Fruit fly (Drosophila melanogaster) whole organism, prepupa: Measurements from ENCODE around the gene Osi9.

ENCODE experiments used
- Blimp-1 ChIP-seq: fragments of 200-800 bp; sonication (Bioruptor generic); optimal IDR thresholded peaks from 3 replicates; lab custom pipeline; 2017; ENCODE audit warnings: missing biosample characterization, missing genetic modification characterization, mild to moderate bottlenecking, moderate library complexity, missing genetic modification reagents
- CG10631 ChIP-seq: fragments of 200-800 bp; sonication (Bioruptor generic); optimal IDR thresholded peaks from 2 replicates; lab custom pipeline; 2016; ENCODE audit warnings: missing biosample characterization, missing genetic modification characterization
- CG10669 ChIP-seq: fragments of 200-800 bp; sonication (Bioruptor generic); optimal IDR thresholded peaks from 3 replicates; lab custom pipeline; 2018; ENCODE audit warnings: missing biosample characterization, mild to moderate bottlenecking, missing genetic modification characterization, moderate library complexity
- CG11294 ChIP-seq: fragments of 200-800 bp; sonication (Bioruptor generic); IDR thresholded peaks from 2 replicates; pipeline ENCODE4 v1.3.6; 2022; ENCODE audit warnings: missing biosample characterization, missing genetic modification characterization
- CG11762 ChIP-seq: fragments of 200-800 bp; sonication (Bioruptor generic); optimal IDR thresholded peaks from 3 replicates; lab custom pipeline; 2016; ENCODE audit warnings: missing biosample characterization, missing genetic modification characterization; ENCODE audit not compliant: insufficient read depth
- CG11902 ChIP-seq: fragments of 200-800 bp; sonication (Bioruptor generic); optimal IDR thresholded peaks from 3 replicates; lab custom pipeline; 2016; ENCODE audit warnings: missing biosample characterization, missing genetic modification characterization
- CG15336 ChIP-seq: fragments of 200-800 bp; sonication (Bioruptor generic); IDR thresholded peaks from 2 replicates; pipeline ENCODE4 v1.3.6; 2022; ENCODE audit warnings: missing biosample characterization, missing genetic modification characterization
- CG1621 ChIP-seq: fragments of 200-800 bp; sonication (Bioruptor generic); optimal IDR thresholded peaks from 3 replicates; lab custom pipeline; 2018; ENCODE audit warnings: missing biosample characterization, mild to moderate bottlenecking, missing genetic modification characterization
- CG16779 ChIP-seq: fragments of 200-800 bp; sonication (Bioruptor generic); optimal IDR thresholded peaks from 3 replicates; lab custom pipeline; 2017; ENCODE audit warnings: missing biosample characterization, mild to moderate bottlenecking, missing genetic modification characterization
- CG3032 ChIP-seq: fragments of 200-800 bp; optimal IDR thresholded peaks from 2 replicates; lab custom pipeline; 2019; ENCODE audit warnings: missing biosample characterization, mild to moderate bottlenecking, missing genetic modification characterization, moderate library complexity
- CG31627 ChIP-seq: fragments of 200-800 bp; sonication (Bioruptor generic); optimal IDR thresholded peaks from 3 replicates; lab custom pipeline; 2016; ENCODE audit warnings: missing biosample characterization, missing genetic modification characterization
- CG34406 ChIP-seq: fragments of 200-800 bp; sonication (Bioruptor generic); optimal IDR thresholded peaks from 3 replicates; lab custom pipeline; 2016; ENCODE audit warnings: missing biosample characterization, missing genetic modification characterization
- CG3919 ChIP-seq: fragments of 200-800 bp; sonication (Bioruptor generic); optimal IDR thresholded peaks from 3 replicates; lab custom pipeline; 2016; ENCODE audit warnings: missing biosample characterization, missing genetic modification characterization
- CG4318 ChIP-seq: fragments of 200-800 bp; sonication (Bioruptor generic); optimal IDR thresholded peaks from 3 replicates; lab custom pipeline; 2017; ENCODE audit warnings: missing biosample characterization, mild to moderate bottlenecking, missing genetic modification characterization
- CG6163 ChIP-seq: fragments of 200-800 bp; sonication (Bioruptor generic); IDR thresholded peaks from 3 replicates; pipeline ENCODE4 v1.3.6; 2022; ENCODE audit warnings: missing biosample characterization, missing genetic modification characterization
- CG6276 ChIP-seq: fragments of 200-800 bp; sonication (Bioruptor generic); optimal IDR thresholded peaks from 2 replicates; lab custom pipeline; 2017; ENCODE audit warnings: missing biosample characterization, mild to moderate bottlenecking, missing genetic modification characterization
- CG6792 ChIP-seq: fragments of 200-800 bp; sonication (Bioruptor generic); optimal IDR thresholded peaks from 3 replicates; lab custom pipeline; 2016; ENCODE audit warnings: missing biosample characterization, missing genetic modification characterization
- CG6808 ChIP-seq: fragments of 200-800 bp; sonication (Bioruptor generic); optimal IDR thresholded peaks from 3 replicates; lab custom pipeline; 2017; ENCODE audit warnings: missing biosample characterization, missing genetic modification characterization, mild to moderate bottlenecking, moderate library complexity, missing genetic modification reagents
- CG7368 ChIP-seq: fragments of 200-800 bp; sonication (Bioruptor generic); optimal IDR thresholded peaks from 3 replicates; lab custom pipeline; 2016; ENCODE audit warnings: missing biosample characterization, missing genetic modification characterization
- CG8119 ChIP-seq: fragments of 200-800 bp; sonication (Bioruptor generic); IDR thresholded peaks from 3 replicates; pipeline ENCODE4 v1.3.6; 2022; ENCODE audit warnings: missing biosample characterization, missing genetic modification characterization
- CG8319 ChIP-seq: fragments of 200-800 bp; sonication (Bioruptor generic); optimal IDR thresholded peaks from 3 replicates; lab custom pipeline; 2016; ENCODE audit warnings: missing biosample characterization, missing genetic modification characterization
- CG8632 ChIP-seq: fragments of 200-800 bp; sonication (Bioruptor generic); optimal IDR thresholded peaks from 3 replicates; lab custom pipeline; 2016; ENCODE audit warnings: missing biosample characterization, missing genetic modification characterization
- CG9139 ChIP-seq: fragments of 200-800 bp; sonication (Bioruptor generic); optimal IDR thresholded peaks from 3 replicates; lab custom pipeline; 2017; ENCODE audit warnings: missing biosample characterization, mild to moderate bottlenecking, missing genetic modification characterization
- Eip75B ChIP-seq: fragments of 200-800 bp; sonication (Bioruptor generic); optimal IDR thresholded peaks from 3 replicates; lab custom pipeline; 2016; ENCODE audit warnings: missing biosample characterization, missing genetic modification characterization
- Eip78C ChIP-seq: fragments of 200-800 bp; sonication (Bioruptor generic); peaks from one replicate; lab custom pipeline; 2016; ENCODE audit warnings: missing biosample characterization, missing genetic modification characterization
- Ets96B ChIP-seq: fragments of 200-800 bp; optimal IDR thresholded peaks from 2 replicates; lab custom pipeline; 2019; ENCODE audit warnings: missing biosample characterization, mild to moderate bottlenecking, missing genetic modification characterization, moderate library complexity
- Gug ChIP-seq: fragments of 200-800 bp; sonication (Bioruptor generic); IDR thresholded peaks from 2 replicates; pipeline ENCODE4 v1.3.6; 2022; ENCODE audit warnings: missing biosample characterization, missing genetic modification characterization
- Hr38 ChIP-seq: sonication (Bioruptor generic); optimal IDR thresholded peaks from 2 replicates; lab custom pipeline; 2016; ENCODE audit warnings: missing biosample characterization, missing genetic modification characterization
- Hr39 ChIP-seq: fragments of 200-800 bp; sonication (Bioruptor generic); optimal IDR thresholded peaks from 2 replicates; lab custom pipeline; 2016; ENCODE audit warnings: missing biosample characterization, missing genetic modification characterization
- Hr4 ChIP-seq: fragments of 200-800 bp; sonication (Bioruptor generic); optimal IDR thresholded peaks from 3 replicates; lab custom pipeline; 2016; ENCODE audit warnings: missing biosample characterization, missing genetic modification characterization
- Met ChIP-seq: fragments of 200-800 bp; sonication (Bioruptor generic); optimal IDR thresholded peaks from 3 replicates; lab custom pipeline; 2016; ENCODE audit warnings: missing biosample characterization, missing genetic modification characterization
- OdsH ChIP-seq: fragments of 200-800 bp; sonication (Bioruptor generic); optimal IDR thresholded peaks from 3 replicates; lab custom pipeline; 2016; ENCODE audit warnings: missing biosample characterization, missing genetic modification characterization
- Smox ChIP-seq: fragments of 200-800 bp; sonication (Bioruptor generic); optimal IDR thresholded peaks from 3 replicates; lab custom pipeline; 2016; ENCODE audit warnings: missing biosample characterization, missing genetic modification characterization
- Sox14 ChIP-seq: fragments of 200-800 bp; sonication (Bioruptor generic); optimal IDR thresholded peaks from 3 replicates; lab custom pipeline; 2016; ENCODE audit warnings: missing biosample characterization, missing genetic modification characterization
- achi ChIP-seq: fragments of 200-800 bp; sonication (Bioruptor generic); optimal IDR thresholded peaks from 3 replicates; lab custom pipeline; 2016; ENCODE audit warnings: missing biosample characterization, missing genetic modification characterization
- cyc ChIP-seq: fragments of 200-800 bp; sonication (Bioruptor generic); optimal IDR thresholded peaks from 3 replicates; lab custom pipeline; 2016; ENCODE audit warnings: missing biosample characterization, missing genetic modification characterization
- dac ChIP-seq: fragments of 200-800 bp; sonication (Bioruptor generic); optimal IDR thresholded peaks from 2 replicates; lab custom pipeline; 2017; ENCODE audit warnings: missing biosample characterization, mild to moderate bottlenecking, missing genetic modification characterization
- eg ChIP-seq: fragments of 200-800 bp; sonication (Bioruptor generic); IDR thresholded peaks from 3 replicates; pipeline ENCODE4 v1.3.6; 2022; ENCODE audit warnings: missing biosample characterization, missing genetic modification characterization
- fkh ChIP-seq: fragments of 200-800 bp; sonication (Bioruptor generic); optimal IDR thresholded peaks from 3 replicates; lab custom pipeline; 2017; ENCODE audit warnings: missing biosample characterization, mild to moderate bottlenecking, missing genetic modification characterization, moderate library complexity
- pdm3 ChIP-seq: fragments of 200-800 bp; sonication (Bioruptor generic); optimal IDR thresholded peaks from 3 replicates; lab custom pipeline; 2016; ENCODE audit warnings: missing biosample characterization, missing genetic modification characterization
- salr ChIP-seq, 2 experiments: fragments of 200-800 bp; sonication (Bioruptor generic); optimal IDR thresholded peaks; 3 replicates each; lab custom pipeline; 2016 to 2018; ENCODE audit warnings: missing biosample characterization in 2 of 2, missing genetic modification characterization in 2 of 2, mild to moderate bottlenecking in 1 of 2
- spab ChIP-seq: fragments of 200-800 bp; sonication (Bioruptor generic); optimal IDR thresholded peaks from 2 replicates; lab custom pipeline; 2017; ENCODE audit warnings: missing biosample characterization, mild to moderate bottlenecking, missing genetic modification characterization, missing genetic modification reagents
- ss ChIP-seq, 2 experiments: fragments of 200-800 bp; sonication (Bioruptor generic); optimal IDR thresholded peaks; 2 replicates in 1 of 2; 3 replicates in 1 of 2; lab custom pipeline; 2017 to 2018; ENCODE audit warnings: mild to moderate bottlenecking in 2 of 2, missing biosample characterization in 2 of 2, missing genetic modification characterization in 2 of 2, moderate library complexity in 1 of 2
- svp ChIP-seq: fragments of 200-800 bp; sonication (Bioruptor generic); peaks from one replicate; lab custom pipeline; 2016; ENCODE audit warnings: missing biosample characterization, missing genetic modification characterization

Gene Osi9

DNA sequence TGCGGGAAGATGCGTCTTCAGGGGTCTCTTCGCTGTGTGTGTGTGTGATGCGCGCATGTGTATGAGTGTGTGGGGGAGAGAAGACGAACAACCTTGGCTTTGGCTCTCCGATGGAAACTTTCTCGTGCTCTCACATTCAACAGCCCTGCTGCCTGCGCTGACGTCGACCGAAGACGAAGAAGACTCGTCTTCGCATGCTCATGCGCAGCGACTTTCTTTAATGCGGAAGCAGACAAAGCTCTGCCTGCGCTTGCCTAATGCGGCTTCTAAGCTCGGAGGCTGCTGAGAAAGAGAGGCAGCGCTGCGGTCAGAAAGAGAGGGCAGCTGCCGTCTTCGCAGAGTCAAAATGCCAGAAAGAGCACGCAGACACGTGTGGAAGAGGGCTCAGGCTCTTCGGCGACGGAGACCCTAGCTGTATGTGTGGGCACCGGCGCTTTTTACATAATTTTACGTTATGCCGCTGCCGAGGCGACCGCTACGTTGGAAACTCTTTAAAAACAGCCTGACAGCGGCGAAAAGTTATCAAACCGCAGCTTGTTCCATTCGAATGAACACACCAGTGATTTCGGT lies 25.7 kb upstream of the Osi9 start, which contains the start of gene Osi6:
Gene Osi6 (plus strand): TSS at position 520 of the 570 bp plus-strand sequence.
- TF ChIP-seq Eip78C (GFP tag; lab: Kevin White, UChicago) = peak; percentile 38
- TF ChIP-seq CG10631 (GFP tag; lab: Kevin White, UChicago) = no peak
- no peak for TF ChIP-seq Hr4
- no peak for TF ChIP-seq Eip75B (GFP tag; lab: Kevin White, UChicago)
- no peak for TF ChIP-seq Hr39
- no peak for TF ChIP-seq CG16779
- no peak for TF ChIP-seq eg (GFP tag; lab: Robert Waterston, UW)

DNA sequence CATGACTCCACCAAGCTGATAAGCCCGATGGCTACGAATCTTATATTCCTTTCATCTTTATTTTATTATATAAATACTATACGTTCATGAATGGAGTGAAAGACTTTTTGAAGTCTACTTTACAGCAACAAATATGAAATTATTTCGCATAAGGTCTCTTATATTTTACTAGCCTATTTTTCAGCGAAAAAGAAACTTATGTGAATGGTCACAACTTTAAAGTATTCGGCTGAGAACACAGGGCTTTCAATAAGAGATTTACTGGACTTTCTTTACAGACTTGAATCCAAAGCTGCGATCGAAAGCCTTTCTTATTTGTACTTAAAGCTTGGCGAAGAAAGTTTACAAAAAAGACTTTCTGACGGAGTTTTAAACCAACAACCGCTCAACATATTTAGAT lies 21.0 kb upstream of the Osi9 start:
- TF ChIP-seq CG6792 (GFP tag; lab: Kevin White, UChicago) (no peak), CG34406 (GFP tag; lab: Kevin White, UChicago) (no peak), CG15336 (no peak), CG3919 (GFP tag; lab: Kevin White, UChicago) (no peak), achi (GFP tag; lab: Kevin White, UChicago) (no peak), Gug (no peak), Sox14 (GFP tag; lab: Kevin White, UChicago) (no peak), ss (GFP tag; optimal IDR thresholded peaks at IDR 0.05; lab: Kevin White, UChicago) (no peak), CG7368 (no peak), Hr39 (no peak), CG10631 (GFP tag; lab: Kevin White, UChicago) (no peak), CG9139 (GFP tag; lab: Kevin White, UChicago) (no peak), Smox (no peak), CG10669 (GFP tag; lab: Kevin White, UChicago) (no peak), spab (GFP tag; lab: Kevin White, UChicago) (no peak), Met (GFP tag; lab: Kevin White, UChicago) (no peak), CG11762 (no peak), Eip75B (GFP tag; lab: Kevin White, UChicago) (no peak), CG4318 (GFP tag; lab: Kevin White, UChicago) (no peak), Ets96B (tag; lab: Kevin White, UChicago) (no peak)

DNA sequence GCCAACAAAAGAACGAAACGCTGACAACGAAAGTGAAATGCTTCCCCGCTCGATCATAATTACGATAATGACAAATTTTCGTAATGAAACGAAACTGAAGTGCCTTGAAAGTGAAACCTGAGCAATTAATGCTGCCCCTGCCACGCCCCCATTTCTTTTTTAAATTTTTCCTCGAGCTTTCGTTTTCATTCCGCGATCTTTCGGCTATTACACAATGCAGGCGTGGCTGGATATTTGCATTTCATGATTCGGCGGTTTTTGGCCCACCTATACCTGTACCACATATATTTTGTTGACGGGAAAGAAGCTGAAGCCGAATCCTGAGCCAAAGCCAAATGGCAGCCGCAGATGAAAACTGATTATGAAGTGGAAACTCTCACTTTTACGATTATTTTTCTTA lies 19.7 kb upstream of the Osi9 start:
- peak; percentile 73 for TF ChIP-seq Blimp-1
- no peak for TF ChIP-seq CG3032 (tag; lab: Kevin White, UChicago)
- TF ChIP-seq, all 60 proteins: peak for 1

DNA sequence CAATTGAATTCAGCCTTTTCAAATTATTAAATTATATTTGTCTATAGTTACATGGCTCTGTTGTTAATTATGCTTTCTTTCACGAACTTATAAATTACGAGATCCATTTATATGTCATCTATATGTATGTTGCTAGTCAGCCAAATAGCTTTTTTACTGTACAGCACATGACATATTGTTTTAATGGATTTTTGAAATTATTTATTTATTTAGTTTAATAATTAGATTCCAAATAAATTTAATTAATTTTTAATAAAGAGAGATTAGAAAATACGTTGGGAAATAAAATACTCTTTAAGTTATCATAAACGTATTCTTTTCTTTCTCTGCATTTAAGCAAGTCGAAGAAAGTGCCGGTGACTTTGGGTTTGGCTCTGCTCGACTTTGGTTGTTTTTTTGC lies 18.7 kb upstream of the Osi9 start:
- TF ChIP-seq fkh (no peak), CG6276 (GFP tag; lab: Kevin White, UChicago) (peak; percentile 77), CG8119 (GFP tag; lab: Robert Waterston, UW) (peak; percentile 67), Blimp-1 (no peak), CG6792 (GFP tag; lab: Kevin White, UChicago) (peak; percentile 24), CG10669 (GFP tag; lab: Kevin White, UChicago) (no peak), Eip78C (GFP tag; lab: Kevin White, UChicago) (peak; percentile 75), CG6163 (GFP tag; lab: Robert Waterston, UW) (no peak), Smox (no peak), CG11294 (GFP tag; lab: Robert Waterston, UW) (no peak), CG6808 (GFP tag; lab: Kevin White, UChicago) (no peak), pdm3 (GFP tag; lab: Kevin White, UChicago) (peak; percentile 18), salr (GFP tag; optimal IDR thresholded peaks at IDR 0.05; lab: Kevin White, UChicago) (peak in 1 of 2 experiments; percentile 36), CG3919 (GFP tag; lab: Kevin White, UChicago) (peak; percentile 39), CG1621 (tag; lab: Kevin White, UChicago) (no peak), CG4318 (GFP tag; lab: Kevin White, UChicago) (peak; percentile 69), svp (no peak), Met (GFP tag; lab: Kevin White, UChicago) (no peak), CG11902 (GFP tag; lab: Kevin White, UChicago) (no peak), CG15336 (peak; percentile 54), Hr4 (peak; percentile 75), CG8319 (GFP tag; lab: Kevin White, UChicago) (no peak), cyc (GFP tag; lab: Kevin White, UChicago) (no peak), Hr38 (GFP tag; lab: Kevin White, UChicago) (no peak), OdsH (peak; percentile 58), dac (GFP tag; lab: Kevin White, UChicago) (peak; percentile 59), spab (GFP tag; lab: Kevin White, UChicago) (no peak), CG8632 (GFP tag; lab: Kevin White, UChicago) (no peak), CG31627 (GFP tag; lab: Kevin White, UChicago) (no peak), Sox14 (GFP tag; lab: Kevin White, UChicago) (no peak), CG3032 (tag; lab: Kevin White, UChicago) (no peak), CG11762 (no peak)
